Worm (Caenorhabditis elegans) whole organism, L4/young adult: Measurements from ENCODE around the gene C49F5.6.

ENCODE experiments used
- dao-5 ChIP-seq: sonication (generic microtip); optimal IDR thresholded peaks from 2 replicates; lab custom pipeline; 2016; ENCODE audit warnings: missing genotype, missing genetic modification characterization, moderate library complexity, missing compliant biosample characterization
- him-1 ChIP-seq: sonication (generic microtip); optimal IDR thresholded peaks from 2 replicates; lab custom pipeline; 2016; ENCODE audit warnings: missing genotype, missing genetic modification reagents, missing genetic modification characterization, missing compliant biosample characterization

ce11 chrX:12017908-12018479 is 29.9 kb downstream of the C49F5.6 start, which contains the start of the genes nmat-1 and ucr-2.1:
- no peak for TF ChIP-seq him-1 (tag; lab: Kevin White, UChicago)
- no peak for TF ChIP-seq dao-5 (tag; lab: Kevin White, UChicago)
